Fruit fly (Drosophila melanogaster) whole organism, prepupa: Measurements from ENCODE around the gene Bap111.
A peak's percentile ranks its signal among the peaks of the same experiment; 100 is the strongest.

Source experiments
- Blimp-1 ChIP-seq: fragments of 200-800 bp; sonication (Bioruptor generic); optimal IDR thresholded peaks from 3 replicates; lab custom pipeline; 2017; ENCODE audit warnings: missing biosample characterization, missing genetic modification characterization, mild to moderate bottlenecking, moderate library complexity, missing genetic modification reagents
- CG10631 ChIP-seq: fragments of 200-800 bp; sonication (Bioruptor generic); optimal IDR thresholded peaks from 2 replicates; lab custom pipeline; 2016; ENCODE audit warnings: missing biosample characterization, missing genetic modification characterization
- CG10669 ChIP-seq: fragments of 200-800 bp; sonication (Bioruptor generic); optimal IDR thresholded peaks from 3 replicates; lab custom pipeline; 2018; ENCODE audit warnings: missing biosample characterization, mild to moderate bottlenecking, missing genetic modification characterization, moderate library complexity
- CG11762 ChIP-seq: fragments of 200-800 bp; sonication (Bioruptor generic); optimal IDR thresholded peaks from 3 replicates; lab custom pipeline; 2016; ENCODE audit warnings: missing biosample characterization, missing genetic modification characterization; ENCODE audit not compliant: insufficient read depth
- CG15336 ChIP-seq: fragments of 200-800 bp; sonication (Bioruptor generic); IDR thresholded peaks from 2 replicates; pipeline ENCODE4 v1.3.6; 2022; ENCODE audit warnings: missing biosample characterization, missing genetic modification characterization
- CG16779 ChIP-seq: fragments of 200-800 bp; sonication (Bioruptor generic); optimal IDR thresholded peaks from 3 replicates; lab custom pipeline; 2017; ENCODE audit warnings: missing biosample characterization, mild to moderate bottlenecking, missing genetic modification characterization
- CG3032 ChIP-seq: fragments of 200-800 bp; optimal IDR thresholded peaks from 2 replicates; lab custom pipeline; 2019; ENCODE audit warnings: missing biosample characterization, mild to moderate bottlenecking, missing genetic modification characterization, moderate library complexity
- CG31627 ChIP-seq: fragments of 200-800 bp; sonication (Bioruptor generic); optimal IDR thresholded peaks from 3 replicates; lab custom pipeline; 2016; ENCODE audit warnings: missing biosample characterization, missing genetic modification characterization
- CG32006 ChIP-seq: fragments of 200-800 bp; sonication (Bioruptor generic); optimal IDR thresholded peaks from 3 replicates; lab custom pipeline; 2017; ENCODE audit warnings: missing biosample characterization, mild to moderate bottlenecking, missing genetic modification characterization
- CG34406 ChIP-seq: fragments of 200-800 bp; sonication (Bioruptor generic); optimal IDR thresholded peaks from 3 replicates; lab custom pipeline; 2016; ENCODE audit warnings: missing biosample characterization, missing genetic modification characterization
- CG3919 ChIP-seq: fragments of 200-800 bp; sonication (Bioruptor generic); optimal IDR thresholded peaks from 3 replicates; lab custom pipeline; 2016; ENCODE audit warnings: missing biosample characterization, missing genetic modification characterization
- CG6276 ChIP-seq: fragments of 200-800 bp; sonication (Bioruptor generic); optimal IDR thresholded peaks from 2 replicates; lab custom pipeline; 2017; ENCODE audit warnings: missing biosample characterization, mild to moderate bottlenecking, missing genetic modification characterization
- CG6792 ChIP-seq: fragments of 200-800 bp; sonication (Bioruptor generic); optimal IDR thresholded peaks from 3 replicates; lab custom pipeline; 2016; ENCODE audit warnings: missing biosample characterization, missing genetic modification characterization
- CG6808 ChIP-seq: fragments of 200-800 bp; sonication (Bioruptor generic); optimal IDR thresholded peaks from 3 replicates; lab custom pipeline; 2017; ENCODE audit warnings: missing biosample characterization, missing genetic modification characterization, mild to moderate bottlenecking, moderate library complexity, missing genetic modification reagents
- CG6854 ChIP-seq: fragments of 200-800 bp; sonication (Bioruptor generic); optimal IDR thresholded peaks from 2 replicates; lab custom pipeline; 2017; ENCODE audit warnings: missing biosample characterization, mild to moderate bottlenecking, missing genetic modification characterization
- CG8319 ChIP-seq: fragments of 200-800 bp; sonication (Bioruptor generic); optimal IDR thresholded peaks from 3 replicates; lab custom pipeline; 2016; ENCODE audit warnings: missing biosample characterization, missing genetic modification characterization
- CG8632 ChIP-seq: fragments of 200-800 bp; sonication (Bioruptor generic); optimal IDR thresholded peaks from 3 replicates; lab custom pipeline; 2016; ENCODE audit warnings: missing biosample characterization, missing genetic modification characterization
- Eip75B ChIP-seq: fragments of 200-800 bp; sonication (Bioruptor generic); optimal IDR thresholded peaks from 3 replicates; lab custom pipeline; 2016; ENCODE audit warnings: missing biosample characterization, missing genetic modification characterization
- Eip78C ChIP-seq: fragments of 200-800 bp; sonication (Bioruptor generic); peaks from one replicate; lab custom pipeline; 2016; ENCODE audit warnings: missing biosample characterization, missing genetic modification characterization
- Eip93F ChIP-seq: fragments of 200-800 bp; sonication (Bioruptor generic); optimal IDR thresholded peaks from 2 replicates; lab custom pipeline; 2016; ENCODE audit warnings: missing biosample characterization, mild to moderate bottlenecking, missing genetic modification characterization
- Ets21C ChIP-seq: fragments of 200-800 bp; sonication (Bioruptor generic); optimal IDR thresholded peaks from 3 replicates; lab custom pipeline; 2016; ENCODE audit warnings: missing biosample characterization, missing genetic modification characterization
- Ets96B ChIP-seq: fragments of 200-800 bp; optimal IDR thresholded peaks from 2 replicates; lab custom pipeline; 2019; ENCODE audit warnings: missing biosample characterization, mild to moderate bottlenecking, missing genetic modification characterization, moderate library complexity
- Gug ChIP-seq: fragments of 200-800 bp; sonication (Bioruptor generic); IDR thresholded peaks from 2 replicates; pipeline ENCODE4 v1.3.6; 2022; ENCODE audit warnings: missing biosample characterization, missing genetic modification characterization
- Hr38 ChIP-seq: sonication (Bioruptor generic); optimal IDR thresholded peaks from 2 replicates; lab custom pipeline; 2016; ENCODE audit warnings: missing biosample characterization, missing genetic modification characterization
- Hr39 ChIP-seq: fragments of 200-800 bp; sonication (Bioruptor generic); optimal IDR thresholded peaks from 2 replicates; lab custom pipeline; 2016; ENCODE audit warnings: missing biosample characterization, missing genetic modification characterization
- Hr4 ChIP-seq: fragments of 200-800 bp; sonication (Bioruptor generic); optimal IDR thresholded peaks from 3 replicates; lab custom pipeline; 2016; ENCODE audit warnings: missing biosample characterization, missing genetic modification characterization
- Lpt ChIP-seq: fragments of 200-800 bp; sonication (Bioruptor generic); optimal IDR thresholded peaks from 3 replicates; lab custom pipeline; 2016; ENCODE audit warnings: missing biosample characterization, missing genetic modification characterization
- Met ChIP-seq: fragments of 200-800 bp; sonication (Bioruptor generic); optimal IDR thresholded peaks from 3 replicates; lab custom pipeline; 2016; ENCODE audit warnings: missing biosample characterization, missing genetic modification characterization
- Smox ChIP-seq: fragments of 200-800 bp; sonication (Bioruptor generic); optimal IDR thresholded peaks from 3 replicates; lab custom pipeline; 2016; ENCODE audit warnings: missing biosample characterization, missing genetic modification characterization
- Sox102F ChIP-seq: fragments of 200-800 bp; sonication (Bioruptor generic); optimal IDR thresholded peaks from 2 replicates; lab custom pipeline; 2016; ENCODE audit warnings: missing biosample characterization, mild to moderate bottlenecking, missing genetic modification characterization
- Sox15 ChIP-seq: fragments of 200-800 bp; sonication (Bioruptor generic); optimal IDR thresholded peaks from 3 replicates; lab custom pipeline; 2016; ENCODE audit warnings: missing biosample characterization, missing genetic modification characterization
- achi ChIP-seq: fragments of 200-800 bp; sonication (Bioruptor generic); optimal IDR thresholded peaks from 3 replicates; lab custom pipeline; 2016; ENCODE audit warnings: missing biosample characterization, missing genetic modification characterization
- acj6 ChIP-seq: fragments of 200-800 bp; sonication (Bioruptor generic); optimal IDR thresholded peaks from 3 replicates; lab custom pipeline; 2016; ENCODE audit warnings: missing biosample characterization, missing genetic modification characterization
- cyc ChIP-seq: fragments of 200-800 bp; sonication (Bioruptor generic); optimal IDR thresholded peaks from 3 replicates; lab custom pipeline; 2016; ENCODE audit warnings: missing biosample characterization, missing genetic modification characterization
- dac ChIP-seq: fragments of 200-800 bp; sonication (Bioruptor generic); optimal IDR thresholded peaks from 2 replicates; lab custom pipeline; 2017; ENCODE audit warnings: missing biosample characterization, mild to moderate bottlenecking, missing genetic modification characterization
- dsx ChIP-seq: fragments of 200-800 bp; optimal IDR thresholded peaks from 3 replicates; lab custom pipeline; 2019; ENCODE audit warnings: missing biosample characterization, mild to moderate bottlenecking, missing genetic modification characterization, moderate library complexity; ENCODE audit not compliant: poor library complexity, severe bottlenecking
- eg ChIP-seq: fragments of 200-800 bp; sonication (Bioruptor generic); IDR thresholded peaks from 3 replicates; pipeline ENCODE4 v1.3.6; 2022; ENCODE audit warnings: missing biosample characterization, missing genetic modification characterization
- esn ChIP-seq: fragments of 200-800 bp; sonication (Bioruptor generic); optimal IDR thresholded peaks from 2 replicates; lab custom pipeline; 2016; ENCODE audit warnings: missing biosample characterization, mild to moderate bottlenecking, missing genetic modification characterization, moderate library complexity
- fd59A ChIP-seq: fragments of 200-800 bp; sonication (Bioruptor generic); optimal IDR thresholded peaks from 2 replicates; lab custom pipeline; 2017; ENCODE audit warnings: missing biosample characterization, mild to moderate bottlenecking, missing genetic modification characterization, missing genetic modification reagents
- fkh ChIP-seq: fragments of 200-800 bp; sonication (Bioruptor generic); optimal IDR thresholded peaks from 3 replicates; lab custom pipeline; 2017; ENCODE audit warnings: missing biosample characterization, mild to moderate bottlenecking, missing genetic modification characterization, moderate library complexity
- lz ChIP-seq: fragments of 200-800 bp; sonication (Bioruptor generic); optimal IDR thresholded peaks from 3 replicates; lab custom pipeline; 2016; ENCODE audit warnings: missing biosample characterization, missing genetic modification characterization
- pdm3 ChIP-seq: fragments of 200-800 bp; sonication (Bioruptor generic); optimal IDR thresholded peaks from 3 replicates; lab custom pipeline; 2016; ENCODE audit warnings: missing biosample characterization, missing genetic modification characterization
- salr ChIP-seq, 2 experiments: fragments of 200-800 bp; sonication (Bioruptor generic); optimal IDR thresholded peaks; 3 replicates each; lab custom pipeline; 2016 to 2018; ENCODE audit warnings: missing biosample characterization in 2 of 2, missing genetic modification characterization in 2 of 2, mild to moderate bottlenecking in 1 of 2
- spab ChIP-seq: fragments of 200-800 bp; sonication (Bioruptor generic); optimal IDR thresholded peaks from 2 replicates; lab custom pipeline; 2017; ENCODE audit warnings: missing biosample characterization, mild to moderate bottlenecking, missing genetic modification characterization, missing genetic modification reagents
- ss ChIP-seq, 2 experiments: fragments of 200-800 bp; sonication (Bioruptor generic); optimal IDR thresholded peaks; 2 replicates in 1 of 2; 3 replicates in 1 of 2; lab custom pipeline; 2017 to 2018; ENCODE audit warnings: mild to moderate bottlenecking in 2 of 2, missing biosample characterization in 2 of 2, missing genetic modification characterization in 2 of 2, moderate library complexity in 1 of 2
- svp ChIP-seq: fragments of 200-800 bp; sonication (Bioruptor generic); peaks from one replicate; lab custom pipeline; 2016; ENCODE audit warnings: missing biosample characterization, missing genetic modification characterization
- vri ChIP-seq: fragments of 200-800 bp; sonication (Bioruptor generic); optimal IDR thresholded peaks from 3 replicates; lab custom pipeline; 2016; ENCODE audit warnings: missing biosample characterization, mild to moderate bottlenecking, missing genetic modification characterization

Gene Bap111

dm6 chrX:9152127-9152598 is 3.1 kb downstream of the Bap111 start (continued):
- TF ChIP-seq spab (GFP tag; lab: Kevin White, UChicago) = no peak
- no peak; the same call in 1 of the 2 replicates for TF ChIP-seq Gug
- TF ChIP-seq Sox15 (GFP tag; lab: Kevin White, UChicago) = no peak
- TF ChIP-seq Hr39 (GFP tag; lab: Kevin White, UChicago) = no peak
- TF ChIP-seq CG11762 (GFP tag; lab: Kevin White, UChicago) = peak; percentile 9
- TF ChIP-seq dac (GFP tag; lab: Kevin White, UChicago) = peak; percentile 44
- peak; percentile 22 for TF ChIP-seq CG6854 (GFP tag; lab: Kevin White, UChicago)
- TF ChIP-seq Hr4 (GFP tag; lab: Kevin White, UChicago) = no peak
- TF ChIP-seq CG16779 (tag; lab: Kevin White, UChicago) = peak; percentile 53
- peak; percentile 30 for TF ChIP-seq lz (GFP tag; lab: Kevin White, UChicago)
- TF ChIP-seq Ets21C (GFP tag; lab: Kevin White, UChicago) = no peak
- peak; percentile 5 for TF ChIP-seq acj6 (GFP tag; lab: Kevin White, UChicago)
- TF ChIP-seq cyc (GFP tag; lab: Kevin White, UChicago) = peak; percentile 37
- no peak for TF ChIP-seq pdm3 (GFP tag; lab: Kevin White, UChicago)
- no peak for TF ChIP-seq CG6276
- no peak for TF ChIP-seq CG6808 (GFP tag; lab: Kevin White, UChicago)
- TF ChIP-seq CG10669 (GFP tag; lab: Kevin White, UChicago) = no peak
- peak; percentile 80 for TF ChIP-seq Eip78C (GFP tag; lab: Kevin White, UChicago)
- TF ChIP-seq Ets96B (tag; lab: Kevin White, UChicago) = no peak

- TF ChIP-seq eg (GFP tag; lab: Robert Waterston, UW) (peak; percentile 53; the same call in 2 of the 3 replicates), CG16779 (tag; lab: Kevin White, UChicago) (no peak), CG3032 (tag; lab: Kevin White, UChicago) (peak; percentile 75), fkh (no peak), esn (GFP tag; lab: Kevin White, UChicago) (peak; percentile 68), Eip93F (GFP tag; lab: Kevin White, UChicago) (no peak), CG10669 (GFP tag; lab: Kevin White, UChicago) (peak; percentile 81), Sox102F (GFP tag; lab: Kevin White, UChicago) (peak; percentile 61), Ets96B (tag; lab: Kevin White, UChicago) (peak; percentile 76), ss (GFP tag; optimal IDR thresholded peaks at IDR 0.05; lab: Kevin White, UChicago) (peak; percentile 70 to 72), pdm3 (GFP tag; lab: Kevin White, UChicago) (peak; percentile 69), CG32006 (GFP tag; lab: Kevin White, UChicago) (peak; percentile 69), Hr4 (GFP tag; lab: Kevin White, UChicago) (peak; percentile 74), Hr39 (GFP tag; lab: Kevin White, UChicago) (peak; percentile 64), achi (GFP tag; lab: Kevin White, UChicago) (peak; percentile 59), cyc (GFP tag; lab: Kevin White, UChicago) (peak; percentile 72), lz (GFP tag; lab: Kevin White, UChicago) (peak; percentile 54), svp (GFP tag; lab: Kevin White, UChicago) (peak; percentile 92), CG8632 (GFP tag; lab: Kevin White, UChicago) (peak; percentile 36), dac (GFP tag; lab: Kevin White, UChicago) (no peak), CG6792 (GFP tag; lab: Kevin White, UChicago) (peak; percentile 64), CG15336 (GFP tag; lab: Robert Waterston, UW) (peak; percentile 72), Smox (GFP tag; lab: Kevin White, UChicago) (peak; percentile 55), Eip75B (GFP tag; lab: Kevin White, UChicago) (peak; percentile 63), vri (no peak), Lpt (GFP tag; lab: Kevin White, UChicago) (peak; percentile 38), CG8319 (GFP tag; lab: Kevin White, UChicago) (peak; percentile 46), Sox15 (GFP tag; lab: Kevin White, UChicago) (peak; percentile 12), CG31627 (GFP tag; lab: Kevin White, UChicago) (peak; percentile 60), spab (GFP tag; lab: Kevin White, UChicago) (peak; percentile 66), salr (GFP tag; optimal IDR thresholded peaks at IDR 0.05; lab: Kevin White, UChicago) (peak in 1 of 2 experiments; percentile 68), Blimp-1 (GFP tag; lab: Kevin White, UChicago) (peak; percentile 22), Met (GFP tag; lab: Kevin White, UChicago) (peak; percentile 75), Hr38 (no peak), CG10631 (peak; percentile 69), CG34406 (GFP tag; lab: Kevin White, UChicago) (peak; percentile 30), fd59A (peak; percentile 13), CG6854 (GFP tag; lab: Kevin White, UChicago) (peak; percentile 20), CG3919 (GFP tag; lab: Kevin White, UChicago) (peak; percentile 74), Gug (peak; percentile 70), dsx (GFP tag; lab: Kevin White, UChicago) (peak; percentile 51)
Measured at dm6 chrX:9155134-9155533, 6.0 kb downstream of the Bap111 start.
